Fruit fly (Drosophila melanogaster): ENCODE results near the gene Cpr64Aa.

The Cpr64Aa gene

DNA sequence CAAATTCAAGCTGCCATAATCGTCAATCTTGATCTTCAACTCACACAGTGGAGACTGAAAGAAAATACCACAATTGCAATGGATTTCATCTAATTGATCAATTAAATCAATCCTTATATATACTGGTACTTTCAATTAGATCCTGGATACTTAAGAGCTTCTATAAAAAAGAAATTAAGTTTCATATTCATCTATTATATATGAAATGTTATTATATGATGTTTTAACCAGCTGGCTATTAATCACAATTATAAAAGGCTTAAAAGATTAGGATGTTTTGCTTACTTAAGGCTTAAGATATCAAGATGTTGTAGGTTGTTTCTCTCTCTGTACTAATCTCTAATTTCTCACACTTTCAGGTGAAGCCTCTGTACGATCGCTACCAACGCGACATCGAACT lies 4.1 kb downstream of the Cpr64Aa start:
- TF ChIP-seq CG32006 (GFP tag; optimal IDR thresholded peaks at IDR 0.05) (peak; percentile 55), Hr4 (GFP tag; optimal IDR thresholded peaks at IDR 0.05) (peak; percentile 51), CG15336 (GFP tag; IDR thresholded peaks at IDR 0.05) (0 out of 2 replicates have a peak, but pooled peaks have one; percentile 19), acj6 (GFP tag; optimal IDR thresholded peaks at IDR 0.05) (no peak), CG3032 (tag; optimal IDR thresholded peaks at IDR 0.05) (no peak), Ets96B (tag; optimal IDR thresholded peaks at IDR 0.05) (no peak), CG16779 (tag; optimal IDR thresholded peaks at IDR 0.05) (no peak), Lpt (GFP tag; optimal IDR thresholded peaks at IDR 0.05) (no peak), CG8119 (GFP tag; IDR thresholded peaks at IDR 0.05) (peak; percentile 32; the same call in 1 of the 3 replicates), Sox14 (GFP tag; optimal IDR thresholded peaks at IDR 0.05) (no peak), CG4318 (GFP tag; optimal IDR thresholded peaks at IDR 0.05) (peak; percentile 15), fd59A (GFP tag; optimal IDR thresholded peaks at IDR 0.05) (no peak)

DNA sequence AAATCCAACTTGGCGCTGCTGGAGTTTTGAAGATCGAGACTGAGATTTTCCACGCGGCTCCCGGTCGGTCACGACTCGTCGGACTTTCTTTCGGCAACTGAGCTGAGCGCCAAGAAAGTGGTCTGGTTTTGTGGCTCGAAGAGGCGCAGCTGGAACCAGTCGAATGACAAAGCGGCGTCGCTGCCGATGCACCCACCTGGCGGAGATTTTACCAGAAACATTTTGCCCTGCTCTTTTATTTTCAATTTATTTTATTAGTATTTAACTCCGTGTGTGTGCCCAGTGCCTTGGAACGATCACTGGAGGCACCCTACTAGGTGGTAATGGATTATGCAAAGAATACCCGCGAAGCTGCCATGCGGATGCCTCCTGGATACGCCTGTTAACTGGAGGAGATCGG lies 4.7 kb downstream of the Cpr64Aa start, which contains the start of gene CG15005:
TSS of gene CG15005 (minus strand) at position 101 of the 400 bp plus-strand sequence.
- TF ChIP-seq CG4318 (GFP tag; optimal IDR thresholded peaks at IDR 0.05) (no peak), dac (GFP tag; optimal IDR thresholded peaks at IDR 0.05) (no peak), Ets96B (tag; optimal IDR thresholded peaks at IDR 0.05) (no peak), Sox14 (GFP tag; optimal IDR thresholded peaks at IDR 0.05) (no peak), CG7368 (GFP tag; optimal IDR thresholded peaks at IDR 0.05) (no peak), net (GFP tag; optimal IDR thresholded peaks at IDR 0.05) (no peak), fd85E (GFP tag; optimal IDR thresholded peaks at IDR 0.05) (no peak), cyc (GFP tag; optimal IDR thresholded peaks at IDR 0.05) (no peak), CG31627 (GFP tag; optimal IDR thresholded peaks at IDR 0.05) (no peak), Eip93F (GFP tag; optimal IDR thresholded peaks at IDR 0.05) (no peak), Sox102F (GFP tag; optimal IDR thresholded peaks at IDR 0.05) (no peak), Sox15 (GFP tag; optimal IDR thresholded peaks at IDR 0.05) (no peak), fkh (GFP tag; optimal IDR thresholded peaks at IDR 0.05) (no peak), CG6276 (GFP tag; optimal IDR thresholded peaks at IDR 0.05) (no peak), pdm3 (GFP tag; optimal IDR thresholded peaks at IDR 0.05) (no peak), CG1621 (tag; optimal IDR thresholded peaks at IDR 0.05) (no peak), Met (GFP tag; optimal IDR thresholded peaks at IDR 0.05) (no peak), OdsH (GFP tag; optimal IDR thresholded peaks at IDR 0.05) (no peak), CG3032 (tag; optimal IDR thresholded peaks at IDR 0.05) (no peak), Hr38 (GFP tag; optimal IDR thresholded peaks at IDR 0.05) (no peak)

DNA sequence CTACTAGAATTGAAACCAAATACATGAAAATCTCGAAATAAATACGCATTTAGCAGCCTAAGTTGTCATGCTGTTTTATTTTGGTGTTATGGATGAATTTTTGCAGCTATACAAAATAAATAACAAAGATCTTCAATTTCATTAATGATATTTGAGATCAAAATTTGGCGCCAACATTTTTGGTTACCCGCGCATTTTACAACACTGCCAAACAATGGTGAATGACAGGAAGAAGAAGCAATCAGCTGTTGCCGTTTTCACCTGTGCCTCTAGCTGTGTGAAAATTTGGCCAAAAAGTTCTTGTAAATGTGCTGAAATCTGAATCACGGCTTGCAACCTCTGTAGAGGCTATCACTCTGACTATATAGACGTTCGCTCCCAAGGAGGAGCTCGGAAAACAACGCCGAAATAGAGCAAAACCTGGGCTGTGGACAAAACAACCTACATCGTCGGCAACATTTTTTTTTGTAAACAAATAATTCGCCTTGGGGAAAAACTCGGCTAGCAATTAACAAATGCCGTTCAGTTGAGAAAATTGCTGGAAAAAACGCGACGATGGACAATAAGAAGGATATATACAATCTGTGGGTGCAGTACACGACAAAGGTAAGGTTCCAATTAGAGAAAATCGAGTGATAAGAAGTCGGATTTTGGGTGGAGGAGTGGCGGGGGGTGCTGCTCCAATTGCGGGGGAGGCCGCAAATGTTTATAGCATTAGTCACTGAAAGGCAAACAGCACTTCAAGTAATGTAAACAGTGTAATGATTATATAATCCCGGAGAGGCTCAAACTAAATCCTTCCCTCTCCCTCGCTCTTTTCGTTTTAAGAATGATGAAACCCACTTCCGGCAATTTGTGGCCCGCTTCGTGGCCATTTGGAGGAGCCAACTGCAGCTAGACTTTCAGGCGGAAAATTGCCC lies 15.0 kb downstream of the Cpr64Aa start, which contains the start of gene CG43367:
TSS of gene CG43367 (plus strand) at position 264 of the 920 bp plus-strand sequence.
- TF ChIP-seq CG6792 (GFP tag; optimal IDR thresholded peaks at IDR 0.05) (no peak), vri (GFP tag; optimal IDR thresholded peaks at IDR 0.05) (peak; percentile 71)

DNA sequence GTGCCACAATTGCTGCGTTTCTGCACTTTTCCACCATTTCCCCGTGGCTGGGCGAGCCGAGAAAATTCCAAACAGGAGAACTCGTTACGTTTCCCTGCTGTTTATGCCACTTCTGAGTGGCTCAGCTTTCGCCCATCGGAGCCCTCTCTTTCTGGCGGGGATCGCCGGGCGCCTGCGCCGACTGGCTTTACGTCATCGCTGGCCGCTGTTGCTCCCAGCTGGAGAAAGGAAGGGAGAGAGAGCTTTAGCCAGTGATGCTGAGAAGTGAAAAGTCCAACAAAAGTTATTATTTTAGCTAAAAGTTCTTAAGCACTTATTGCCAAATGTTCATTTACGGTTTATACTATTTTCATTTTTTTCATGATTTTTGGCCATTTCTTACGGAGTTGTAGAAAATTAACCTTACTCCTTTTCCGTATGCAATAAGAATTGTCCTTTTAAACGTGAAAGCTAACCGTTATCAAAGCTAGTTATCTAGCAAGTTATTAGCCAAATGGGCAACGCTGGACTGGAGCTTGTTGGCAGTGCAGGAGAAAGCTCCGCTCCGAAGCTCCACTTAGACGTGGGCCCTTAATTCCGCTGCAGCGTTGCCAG lies 21.0 kb downstream of the Cpr64Aa start, which contains the start of the genes Teh2 and tipE:
TSS of gene Teh2 (minus strand) at position 94 of the 594 bp plus-strand sequence.
TSS of gene tipE (plus strand) at position 570 of the 594 bp plus-strand sequence.
- TF ChIP-seq CG11902 (GFP tag; optimal IDR thresholded peaks at IDR 0.05) = no peak
- no peak for TF ChIP-seq salr (GFP tag; optimal IDR thresholded peaks at IDR 0.05)
- no peak for TF ChIP-seq CG3032 (tag; optimal IDR thresholded peaks at IDR 0.05)
- TF ChIP-seq CG1621 (tag; optimal IDR thresholded peaks at IDR 0.05) = no peak
- TF ChIP-seq Sox15 (GFP tag; optimal IDR thresholded peaks at IDR 0.05) = no peak
- no peak for TF ChIP-seq CG32006 (GFP tag; optimal IDR thresholded peaks at IDR 0.05)
- no peak for TF ChIP-seq CG16779 (tag; optimal IDR thresholded peaks at IDR 0.05)
- TF ChIP-seq CG6854 (GFP tag; optimal IDR thresholded peaks at IDR 0.05) = no peak
- no peak for TF ChIP-seq eg (GFP tag; IDR thresholded peaks at IDR 0.05)
- TF ChIP-seq fd59A (GFP tag; optimal IDR thresholded peaks at IDR 0.05) = no peak
- TF ChIP-seq CG34406 (GFP tag; optimal IDR thresholded peaks at IDR 0.05) = no peak
- TF ChIP-seq Ets96B (tag; optimal IDR thresholded peaks at IDR 0.05) = no peak
- TF ChIP-seq achi (GFP tag; optimal IDR thresholded peaks at IDR 0.05) = no peak
- no peak for TF ChIP-seq Hr38 (GFP tag; optimal IDR thresholded peaks at IDR 0.05)
- no peak for TF ChIP-seq Lpt (GFP tag; optimal IDR thresholded peaks at IDR 0.05)
- no peak for TF ChIP-seq net (GFP tag; optimal IDR thresholded peaks at IDR 0.05)
- TF ChIP-seq Gug (GFP tag; IDR thresholded peaks at IDR 0.05) = no peak
- no peak for TF ChIP-seq Sox102F (GFP tag; optimal IDR thresholded peaks at IDR 0.05)
- no peak for TF ChIP-seq CG6792 (GFP tag; optimal IDR thresholded peaks at IDR 0.05)
